Worm (Caenorhabditis elegans): ENCODE measurements around the gene C44F1.1.

- TF ChIP-seq ama-1 (optimal IDR thresholded peaks at IDR 0.05) (no peak), hmg-4 (GFP tag; optimal IDR thresholded peaks at IDR 0.05) (no peak), scrt-1 (GFP tag; IDR thresholded peaks at IDR 0.05) (no peak), pes-1 (GFP tag; IDR thresholded peaks at IDR 0.05) (no peak), aly-1 (tag; optimal IDR thresholded peaks at IDR 0.05) (no peak), flt-1 (GFP tag; IDR thresholded peaks at IDR 0.05) (no peak)
These were observed 47.1 kb upstream of the C44F1.1 start for ce11 chrIII:3812369-3812993.

Measured in whole organism, early embryonic.